Worm (Caenorhabditis elegans) whole organism, late embryonic: ENCODE results near the gene ncl-1.
A peak's percentile ranks its signal among the peaks of the same experiment; 100 is the strongest.

ENCODE experiments used
- C08G9.2 ChIP-seq: sonication (generic microtip); optimal IDR thresholded peaks from 2 replicates; lab custom pipeline; 2016; ENCODE audit warnings: mild to moderate bottlenecking, missing genetic modification characterization, moderate library complexity, missing compliant biosample characterization
- C38D4.7 ChIP-seq: fragments of 200-800 bp; sonication (Bioruptor generic); optimal IDR thresholded peaks from 2 replicates; lab custom pipeline; 2018; ENCODE audit warnings: mild to moderate bottlenecking, missing genetic modification characterization, moderate library complexity, missing compliant biosample characterization
- K02D7.2 ChIP-seq: sonication (generic microtip); optimal IDR thresholded peaks from 2 replicates; lab custom pipeline; 2017; ENCODE audit warnings: mild to moderate bottlenecking, missing genetic modification characterization, missing compliant biosample characterization
- Y22D7AL.16 ChIP-seq: sonication (generic microtip); optimal IDR thresholded peaks from 2 replicates; lab custom pipeline; 2016; ENCODE audit warnings: missing genetic modification characterization, missing compliant biosample characterization
- ahr-1 ChIP-seq: sonication (generic microtip); optimal IDR thresholded peaks from 2 replicates; lab custom pipeline; 2016; ENCODE audit warnings: missing genetic modification characterization, missing compliant biosample characterization
- ama-1 ChIP-seq: fragments of 150-350 bp; optimal IDR thresholded peaks from 2 replicates; lab custom pipeline; 2014
- ceh-14 ChIP-seq: sonication (generic microtip); optimal IDR thresholded peaks from 2 replicates; lab custom pipeline; 2016; ENCODE audit warnings: missing genotype, missing genetic modification characterization, missing compliant biosample characterization
- ceh-19 ChIP-seq: fragments of 200-800 bp; sonication (Bioruptor generic); optimal IDR thresholded peaks from 2 replicates; lab custom pipeline; 2018; ENCODE audit warnings: mild to moderate bottlenecking, missing genetic modification characterization, missing compliant biosample characterization
- ceh-2 ChIP-seq: sonication (generic microtip); optimal IDR thresholded peaks from 2 replicates; lab custom pipeline; 2016; ENCODE audit warnings: missing genotype, missing genetic modification characterization, missing compliant biosample characterization
- ceh-30 ChIP-seq: fragments of 150-350 bp; optimal IDR thresholded peaks from 2 replicates; lab custom pipeline; 2014; ENCODE audit warnings: missing biosample characterization, missing genetic modification characterization
- ceh-31 ChIP-seq: sonication (generic microtip); optimal IDR thresholded peaks from 2 replicates; lab custom pipeline; 2016; ENCODE audit warnings: missing genetic modification characterization, missing compliant biosample characterization
- ceh-34 ChIP-seq: sonication (generic microtip); optimal IDR thresholded peaks from 2 replicates; lab custom pipeline; 2016; ENCODE audit warnings: mild to moderate bottlenecking, missing genetic modification characterization, missing compliant biosample characterization
- che-1 ChIP-seq: sonication (generic microtip); optimal IDR thresholded peaks from 2 replicates; lab custom pipeline; 2016; ENCODE audit warnings: mild to moderate bottlenecking, missing genetic modification characterization, missing compliant biosample characterization
- dmd-4 ChIP-seq: sonication (generic microtip); optimal IDR thresholded peaks from 2 replicates; lab custom pipeline; 2016; ENCODE audit warnings: borderline replicate concordance, missing genetic modification characterization, missing compliant biosample characterization
- elt-4 ChIP-seq: sonication (generic microtip); optimal IDR thresholded peaks from 2 replicates; lab custom pipeline; 2016; ENCODE audit warnings: missing genetic modification characterization, missing compliant biosample characterization
- ets-4 ChIP-seq: sonication (generic microtip); optimal IDR thresholded peaks from 2 replicates; lab custom pipeline; 2016; ENCODE audit warnings: missing genetic modification characterization, missing compliant biosample characterization
- fax-1 ChIP-seq: sonication (generic microtip); optimal IDR thresholded peaks from 2 replicates; lab custom pipeline; 2016; ENCODE audit warnings: missing genotype, missing genetic modification characterization, missing compliant biosample characterization
- fkh-6 ChIP-seq: sonication (generic microtip); optimal IDR thresholded peaks from 2 replicates; lab custom pipeline; 2016; ENCODE audit warnings: missing genetic modification characterization, missing compliant biosample characterization
- hlh-30 ChIP-seq: sonication (generic microtip); optimal IDR thresholded peaks from 2 replicates; lab custom pipeline; 2017; ENCODE audit warnings: antibody characterized with exemption, missing genetic modification characterization, missing compliant biosample characterization; ENCODE audit not compliant: insufficient read depth
- hlh-8 ChIP-seq: sonication (generic microtip); optimal IDR thresholded peaks from 2 replicates; lab custom pipeline; 2016; ENCODE audit warnings: missing genotype, missing genetic modification characterization, missing compliant biosample characterization
- lim-6 ChIP-seq: sonication (generic microtip); optimal IDR thresholded peaks from 2 replicates; lab custom pipeline; 2016; ENCODE audit warnings: missing genetic modification characterization, missing compliant biosample characterization
- madf-2 ChIP-seq: sonication (generic microtip); optimal IDR thresholded peaks from 2 replicates; lab custom pipeline; 2017; ENCODE audit warnings: missing genetic modification characterization, missing compliant biosample characterization
- mec-3 ChIP-seq: sonication (generic microtip); optimal IDR thresholded peaks from 2 replicates; lab custom pipeline; 2016; ENCODE audit warnings: borderline replicate concordance, missing genetic modification characterization, missing compliant biosample characterization
- nfya-1 ChIP-seq: sonication (generic microtip); optimal IDR thresholded peaks from 2 replicates; lab custom pipeline; 2017; ENCODE audit warnings: missing genetic modification characterization, mild to moderate bottlenecking, missing compliant biosample characterization, antibody characterized with exemption, moderate library complexity
- nhr-11 ChIP-seq: fragments of 150-350 bp; optimal IDR thresholded peaks from 2 replicates; lab custom pipeline; 2014; ENCODE audit warnings: missing biosample characterization, missing genetic modification characterization
- nhr-232 ChIP-seq: sonication (generic microtip); optimal IDR thresholded peaks from 2 replicates; lab custom pipeline; 2016; ENCODE audit warnings: missing genetic modification characterization, missing compliant biosample characterization
- npax-4 ChIP-seq: sonication (generic microtip); optimal IDR thresholded peaks from 2 replicates; lab custom pipeline; 2016; ENCODE audit warnings: missing genetic modification characterization, missing compliant biosample characterization
- odd-2 ChIP-seq: sonication (generic microtip); optimal IDR thresholded peaks from 2 replicates; lab custom pipeline; 2017; ENCODE audit warnings: antibody characterized with exemption, mild to moderate bottlenecking, missing genetic modification characterization, missing compliant biosample characterization
- pat-9 ChIP-seq: fragments of 200-800 bp; sonication (Bioruptor generic); optimal IDR thresholded peaks from 2 replicates; lab custom pipeline; 2018; ENCODE audit warnings: mild to moderate bottlenecking, missing genetic modification characterization, moderate library complexity, missing compliant biosample characterization
- ref-2 ChIP-seq: sonication (generic microtip); optimal IDR thresholded peaks from 2 replicates; lab custom pipeline; 2016; ENCODE audit warnings: missing genetic modification characterization, missing compliant biosample characterization
- rnt-1 ChIP-seq: sonication (generic microtip); optimal IDR thresholded peaks from 2 replicates; lab custom pipeline; 2016; ENCODE audit warnings: missing genetic modification characterization, missing compliant biosample characterization
- sox-2 ChIP-seq: fragments of 200-800 bp; sonication (Bioruptor generic); IDR thresholded peaks from 2 replicates; pipeline ENCODE4 v1.3.6; 2022; ENCODE audit warnings: missing genetic modification reagents, missing genetic modification characterization, missing compliant biosample characterization
- sox-4 ChIP-seq: sonication (generic microtip); optimal IDR thresholded peaks from 2 replicates; lab custom pipeline; 2017; ENCODE audit warnings: mild to moderate bottlenecking, missing genetic modification characterization, inconsistent platforms, missing compliant biosample characterization
- syd-9 ChIP-seq: sonication (generic microtip); optimal IDR thresholded peaks from 2 replicates; lab custom pipeline; 2016; ENCODE audit warnings: mild to moderate bottlenecking, missing genetic modification characterization, moderate library complexity, missing compliant biosample characterization
- tbx-2 ChIP-seq: sonication (generic microtip); optimal IDR thresholded peaks from 2 replicates; lab custom pipeline; 2016; ENCODE audit warnings: missing genetic modification characterization, missing compliant biosample characterization
- ttx-3 ChIP-seq: sonication (generic microtip); optimal IDR thresholded peaks from 2 replicates; lab custom pipeline; 2016; ENCODE audit warnings: missing genetic modification reagents, missing genetic modification characterization, missing compliant biosample characterization
- unc-42 ChIP-seq: sonication (generic microtip); optimal IDR thresholded peaks from 2 replicates; lab custom pipeline; 2016; ENCODE audit warnings: missing genotype, missing genetic modification characterization, missing compliant biosample characterization
- unc-55 ChIP-seq: sonication (generic microtip); optimal IDR thresholded peaks from 2 replicates; lab custom pipeline; 2017; ENCODE audit warnings: missing biosample characterization, missing genetic modification reagents, missing genetic modification characterization
- unc-86 ChIP-seq: sonication (generic microtip); optimal IDR thresholded peaks from 2 replicates; lab custom pipeline; 2016; ENCODE audit warnings: missing genetic modification characterization, missing compliant biosample characterization

ncl-1 gene

ce11 chrIII:7725483-7726250 is 6.1 kb downstream of the ncl-1 start:
- TF ChIP-seq unc-42 (tag; lab: Kevin White, UChicago): peak; percentile 54
- no peak for TF ChIP-seq npax-4 (tag; lab: Kevin White, UChicago)
- peak; percentile 34 for TF ChIP-seq nfya-1 (tag; lab: Kevin White, UChicago)
- no peak for TF ChIP-seq ceh-2 (tag; lab: Kevin White, UChicago)
- no peak for TF ChIP-seq dmd-4 (tag; lab: Kevin White, UChicago)
- no peak for TF ChIP-seq ceh-30 (tag; lab: Kevin White, UChicago)
- TF ChIP-seq sox-2 (GFP tag; lab: Robert Waterston, UW): peak; percentile 47
- no peak for TF ChIP-seq elt-4 (tag; lab: Kevin White, UChicago)
- TF ChIP-seq ceh-31 (tag; lab: Kevin White, UChicago): peak; percentile 18
- no peak for TF ChIP-seq lim-6 (tag; lab: Kevin White, UChicago)
- TF ChIP-seq K02D7.2 (tag; lab: Kevin White, UChicago): no peak
- TF ChIP-seq madf-2: no peak

- TF ChIP-seq fkh-6 (tag; lab: Kevin White, UChicago) (no peak), ceh-19 (GFP tag; lab: Kevin White, UChicago) (no peak), nhr-232 (tag; lab: Kevin White, UChicago) (no peak), lim-6 (tag; lab: Kevin White, UChicago) (no peak), sox-4 (no peak), C38D4.7 (GFP tag; lab: Kevin White, UChicago) (no peak), odd-2 (no peak), mec-3 (tag; lab: Kevin White, UChicago) (no peak), ahr-1 (tag; lab: Kevin White, UChicago) (no peak), npax-4 (tag; lab: Kevin White, UChicago) (no peak)
These were observed 7.0 kb downstream of the ncl-1 start for ce11 chrIII:7726500-7726899.

ce11 chrIII:7728494-7728893 is 9.0 kb downstream of the ncl-1 start:
- TF ChIP-seq nfya-1 (tag; lab: Kevin White, UChicago) (peak; percentile 45), tbx-2 (tag; lab: Kevin White, UChicago) (peak; percentile 31), ceh-31 (tag; lab: Kevin White, UChicago) (peak; percentile 26), ama-1 (lab: Kevin White, UChicago) (no peak), rnt-1 (tag; lab: Kevin White, UChicago) (peak; percentile 13), dmd-4 (tag; lab: Kevin White, UChicago) (no peak), ref-2 (tag; lab: Kevin White, UChicago) (peak; percentile 59)

ce11 chrIII:7729062-7729461 is 9.5 kb downstream of the ncl-1 start:
- TF ChIP-seq nhr-11 (tag; lab: Kevin White, UChicago): no peak
- no peak for TF ChIP-seq che-1 (tag; lab: Kevin White, UChicago)
- TF ChIP-seq npax-4 (tag; lab: Kevin White, UChicago): peak; percentile 7

- TF ChIP-seq rnt-1 (tag; lab: Kevin White, UChicago): peak; percentile 83
- peak; percentile 3 for TF ChIP-seq ceh-19 (GFP tag; lab: Kevin White, UChicago)
- no peak for TF ChIP-seq npax-4 (tag; lab: Kevin White, UChicago)
- no peak for TF ChIP-seq fax-1 (tag; lab: Kevin White, UChicago)
- TF ChIP-seq sox-2 (GFP tag; lab: Robert Waterston, UW): no peak
- peak; percentile 53 for TF ChIP-seq syd-9
- TF ChIP-seq hlh-30 (tag; lab: Kevin White, UChicago): peak; percentile 16
- peak; percentile 28 for TF ChIP-seq ceh-30 (tag; lab: Kevin White, UChicago)
- no peak for TF ChIP-seq Y22D7AL.16 (tag; lab: Kevin White, UChicago)
- TF ChIP-seq nhr-11 (tag; lab: Kevin White, UChicago): no peak
- peak; percentile 88 for TF ChIP-seq ceh-34
- TF ChIP-seq C38D4.7 (GFP tag; lab: Kevin White, UChicago): peak; percentile 20
- TF ChIP-seq unc-42 (tag; lab: Kevin White, UChicago): peak; percentile 31
- peak; percentile 54 for TF ChIP-seq nfya-1 (tag; lab: Kevin White, UChicago)
- TF ChIP-seq unc-55 (GFP tag; lab: Kevin White, UChicago): peak; percentile 82
- peak; percentile 63 for TF ChIP-seq ref-2 (tag; lab: Kevin White, UChicago)
- no peak for TF ChIP-seq ttx-3 (tag; lab: Kevin White, UChicago)
- TF ChIP-seq ceh-14 (tag; lab: Kevin White, UChicago): peak; percentile 58
- peak; percentile 32 for TF ChIP-seq madf-2
- TF ChIP-seq ceh-2 (tag; lab: Kevin White, UChicago): peak; percentile 31
- TF ChIP-seq ets-4 (tag; lab: Kevin White, UChicago): peak; percentile 68
- TF ChIP-seq unc-86 (tag; lab: Kevin White, UChicago): no peak
- no peak for TF ChIP-seq lim-6 (tag; lab: Kevin White, UChicago)
- TF ChIP-seq C08G9.2: peak; percentile 53
- peak; percentile 73 for TF ChIP-seq tbx-2 (tag; lab: Kevin White, UChicago)
- TF ChIP-seq pat-9 (tag; lab: Kevin White, UChicago): peak; percentile 2
- peak; percentile 19 for TF ChIP-seq hlh-8 (tag; lab: Kevin White, UChicago)
These were observed 10.1 kb downstream of the ncl-1 start, which contains the start of gene ZK112.4 for ce11 chrIII:7729534-7730061. Gene ZK112.4 (minus strand): TSS chrIII:7730011.
